Fruit fly (Drosophila melanogaster): ENCODE results near the gene pb.

pb gene

dm6 chr3R:6741983-6742382, at the start of gene pb:
pb (minus strand) TSS chr3R:6742063.
- TF ChIP-seq lz (GFP tag; optimal IDR thresholded peaks at IDR 0.05) (no peak), Gug (GFP tag; IDR thresholded peaks at IDR 0.05) (no peak), eg (GFP tag; IDR thresholded peaks at IDR 0.05) (0 out of 3 replicates have a peak, but pooled peaks have one; percentile 12)

- peak; percentile 13 for TF ChIP-seq Sox14 (GFP tag; optimal IDR thresholded peaks at IDR 0.05)
- TF ChIP-seq CG8319 (GFP tag; optimal IDR thresholded peaks at IDR 0.05) = no peak
- TF ChIP-seq CG32006 (GFP tag; optimal IDR thresholded peaks at IDR 0.05) = peak; percentile 52
- TF ChIP-seq salr (GFP tag; optimal IDR thresholded peaks at IDR 0.05) = peak in 1 of 2 experiments; percentile 35
- peak; percentile 27 for TF ChIP-seq pdm3 (GFP tag; optimal IDR thresholded peaks at IDR 0.05)
- peak; percentile 38 for TF ChIP-seq CG8632 (GFP tag; optimal IDR thresholded peaks at IDR 0.05)
- TF ChIP-seq OdsH (GFP tag; optimal IDR thresholded peaks at IDR 0.05) = peak; percentile 28
- TF ChIP-seq Hr4 (GFP tag; optimal IDR thresholded peaks at IDR 0.05) = peak; percentile 36
- TF ChIP-seq ss (GFP tag; optimal IDR thresholded peaks at IDR 0.05) = peak in 1 of 2 experiments; percentile 25
- TF ChIP-seq topi (GFP tag; optimal IDR thresholded peaks at IDR 0.05) = no peak
- TF ChIP-seq CG4318 (GFP tag; optimal IDR thresholded peaks at IDR 0.05) = peak; percentile 3
- peak; percentile 25 for TF ChIP-seq CG10631 (GFP tag; optimal IDR thresholded peaks at IDR 0.05)
- TF ChIP-seq svp (GFP tag) = peak; percentile 68
- TF ChIP-seq CG8119 (GFP tag; IDR thresholded peaks at IDR 0.05) = no peak
- TF ChIP-seq spab (GFP tag; optimal IDR thresholded peaks at IDR 0.05) = no peak
- TF ChIP-seq CG34406 (GFP tag; optimal IDR thresholded peaks at IDR 0.05) = peak; percentile 26
- peak; percentile 39; the same call in 2 of the 3 replicates for TF ChIP-seq eg (GFP tag; IDR thresholded peaks at IDR 0.05)
- TF ChIP-seq net (GFP tag; optimal IDR thresholded peaks at IDR 0.05) = no peak
- TF ChIP-seq lz (GFP tag; optimal IDR thresholded peaks at IDR 0.05) = peak; percentile 6
Observed at dm6 chr3R:6791189-6791886, 49.5 kb upstream of the pb start, which contains the start of gene Dfd. Dfd (plus strand) TSS chr3R:6791836.

- no peak for TF ChIP-seq dsx (GFP tag; optimal IDR thresholded peaks at IDR 0.05; ENCODE audit: poor library complexity, severe bottlenecking)
Observed at dm6 chr3R:6780004-6780403, 38.1 kb upstream of the pb start.

- no peak for TF ChIP-seq dac (GFP tag; optimal IDR thresholded peaks at IDR 0.05)
- TF ChIP-seq CG7368 (GFP tag; optimal IDR thresholded peaks at IDR 0.05) = no peak
- no peak for TF ChIP-seq topi (GFP tag; optimal IDR thresholded peaks at IDR 0.05)
- no peak for TF ChIP-seq salr (GFP tag; optimal IDR thresholded peaks at IDR 0.05)
- TF ChIP-seq CG15336 (GFP tag; IDR thresholded peaks at IDR 0.05) = no peak
Observed at dm6 chr3R:6776797-6777196, 34.9 kb upstream of the pb start.

- TF ChIP-seq Gug (GFP tag; IDR thresholded peaks at IDR 0.05) (no peak), fd85E (GFP tag; optimal IDR thresholded peaks at IDR 0.05) (no peak), net (GFP tag; optimal IDR thresholded peaks at IDR 0.05) (no peak), CG6792 (GFP tag; optimal IDR thresholded peaks at IDR 0.05) (no peak), Hr38 (GFP tag; optimal IDR thresholded peaks at IDR 0.05) (no peak), ss (GFP tag; optimal IDR thresholded peaks at IDR 0.05) (no peak), CG8632 (GFP tag; optimal IDR thresholded peaks at IDR 0.05) (no peak)
Observed at dm6 chr3R:6771797-6772196, 29.9 kb upstream of the pb start.

- TF ChIP-seq Lpt (GFP tag; optimal IDR thresholded peaks at IDR 0.05) (no peak), Eip93F (GFP tag; optimal IDR thresholded peaks at IDR 0.05) (no peak), CG6276 (GFP tag; optimal IDR thresholded peaks at IDR 0.05) (no peak), topi (GFP tag; optimal IDR thresholded peaks at IDR 0.05) (no peak), Eip78C (GFP tag) (peak; percentile 18), CG4318 (GFP tag; optimal IDR thresholded peaks at IDR 0.05) (no peak)
Observed at dm6 chr3R:6768256-6768655, 26.4 kb upstream of the pb start.
